Fruit fly (Drosophila melanogaster) whole organism, prepupa: ENCODE data around the gene PIG-K.

Source experiments
- Blimp-1 ChIP-seq: fragments of 200-800 bp; sonication (Bioruptor generic); optimal IDR thresholded peaks from 3 replicates; lab custom pipeline; 2017; ENCODE audit warnings: missing biosample characterization, missing genetic modification characterization, mild to moderate bottlenecking, moderate library complexity, missing genetic modification reagents
- CG34406 ChIP-seq: fragments of 200-800 bp; sonication (Bioruptor generic); optimal IDR thresholded peaks from 3 replicates; lab custom pipeline; 2016; ENCODE audit warnings: missing biosample characterization, missing genetic modification characterization
- salr ChIP-seq, 2 experiments: fragments of 200-800 bp; sonication (Bioruptor generic); optimal IDR thresholded peaks; 3 replicates each; lab custom pipeline; 2016 to 2018; ENCODE audit warnings: missing biosample characterization in 2 of 2, missing genetic modification characterization in 2 of 2, mild to moderate bottlenecking in 1 of 2
- spab ChIP-seq: fragments of 200-800 bp; sonication (Bioruptor generic); optimal IDR thresholded peaks from 2 replicates; lab custom pipeline; 2017; ENCODE audit warnings: missing biosample characterization, mild to moderate bottlenecking, missing genetic modification characterization, missing genetic modification reagents

DNA sequence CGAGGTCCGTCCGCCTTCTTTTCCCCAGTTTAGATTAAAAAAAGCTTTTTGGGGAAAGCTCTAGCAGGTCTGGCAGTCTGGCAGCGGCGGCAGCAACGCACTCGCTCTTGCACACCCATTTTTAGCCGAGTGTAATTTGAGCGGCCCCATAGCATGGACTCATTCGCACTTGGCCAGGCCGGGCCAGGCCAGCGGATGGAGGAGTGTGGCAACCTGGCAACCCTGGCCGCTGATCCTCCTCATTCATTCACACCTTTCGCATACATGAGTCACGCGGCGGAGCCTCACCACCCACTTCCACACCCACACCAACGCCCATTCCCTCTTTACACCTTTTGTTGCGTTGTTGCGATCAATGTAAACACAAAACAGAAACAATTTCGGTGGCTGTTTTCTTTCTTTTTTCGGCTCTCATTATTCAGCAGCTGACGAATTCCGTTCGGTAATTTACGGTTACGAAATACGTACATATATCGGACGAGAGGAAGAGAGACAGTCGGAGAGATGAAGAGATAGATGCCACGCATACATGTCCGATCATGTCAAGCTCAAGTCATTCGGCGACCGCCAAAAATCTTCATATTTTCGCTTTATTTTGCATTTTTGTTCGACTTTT lies 23.8 kb upstream of the PIG-K start:
- TF ChIP-seq CG34406 (GFP tag; lab: Kevin White, UChicago): no peak
- no peak for TF ChIP-seq Blimp-1 (GFP tag; lab: Kevin White, UChicago)
- no peak for TF ChIP-seq salr (GFP tag; optimal IDR thresholded peaks at IDR 0.05; lab: Kevin White, UChicago)
- no peak for TF ChIP-seq spab
